Fruit fly (Drosophila melanogaster) whole organism, prepupa: ENCODE measurements around the gene CG44869.

Experiments used
- Blimp-1 ChIP-seq: fragments of 200-800 bp; sonication (Bioruptor generic); optimal IDR thresholded peaks from 3 replicates; lab custom pipeline; 2017; ENCODE audit warnings: missing biosample characterization, missing genetic modification characterization, mild to moderate bottlenecking, moderate library complexity, missing genetic modification reagents
- CG10631 ChIP-seq: fragments of 200-800 bp; sonication (Bioruptor generic); optimal IDR thresholded peaks from 2 replicates; lab custom pipeline; 2016; ENCODE audit warnings: missing biosample characterization, missing genetic modification characterization
- CG10669 ChIP-seq: fragments of 200-800 bp; sonication (Bioruptor generic); optimal IDR thresholded peaks from 3 replicates; lab custom pipeline; 2018; ENCODE audit warnings: missing biosample characterization, mild to moderate bottlenecking, missing genetic modification characterization, moderate library complexity
- CG11762 ChIP-seq: fragments of 200-800 bp; sonication (Bioruptor generic); optimal IDR thresholded peaks from 3 replicates; lab custom pipeline; 2016; ENCODE audit warnings: missing biosample characterization, missing genetic modification characterization; ENCODE audit not compliant: insufficient read depth
- CG11902 ChIP-seq: fragments of 200-800 bp; sonication (Bioruptor generic); optimal IDR thresholded peaks from 3 replicates; lab custom pipeline; 2016; ENCODE audit warnings: missing biosample characterization, missing genetic modification characterization
- CG15336 ChIP-seq: fragments of 200-800 bp; sonication (Bioruptor generic); IDR thresholded peaks from 2 replicates; pipeline ENCODE4 v1.3.6; 2022; ENCODE audit warnings: missing biosample characterization, missing genetic modification characterization
- CG1621 ChIP-seq: fragments of 200-800 bp; sonication (Bioruptor generic); optimal IDR thresholded peaks from 3 replicates; lab custom pipeline; 2018; ENCODE audit warnings: missing biosample characterization, mild to moderate bottlenecking, missing genetic modification characterization
- CG16779 ChIP-seq: fragments of 200-800 bp; sonication (Bioruptor generic); optimal IDR thresholded peaks from 3 replicates; lab custom pipeline; 2017; ENCODE audit warnings: missing biosample characterization, mild to moderate bottlenecking, missing genetic modification characterization
- CG3032 ChIP-seq: fragments of 200-800 bp; optimal IDR thresholded peaks from 2 replicates; lab custom pipeline; 2019; ENCODE audit warnings: missing biosample characterization, mild to moderate bottlenecking, missing genetic modification characterization, moderate library complexity
- CG31627 ChIP-seq: fragments of 200-800 bp; sonication (Bioruptor generic); optimal IDR thresholded peaks from 3 replicates; lab custom pipeline; 2016; ENCODE audit warnings: missing biosample characterization, missing genetic modification characterization
- CG32006 ChIP-seq: fragments of 200-800 bp; sonication (Bioruptor generic); optimal IDR thresholded peaks from 3 replicates; lab custom pipeline; 2017; ENCODE audit warnings: missing biosample characterization, mild to moderate bottlenecking, missing genetic modification characterization
- CG34406 ChIP-seq: fragments of 200-800 bp; sonication (Bioruptor generic); optimal IDR thresholded peaks from 3 replicates; lab custom pipeline; 2016; ENCODE audit warnings: missing biosample characterization, missing genetic modification characterization
- CG3919 ChIP-seq: fragments of 200-800 bp; sonication (Bioruptor generic); optimal IDR thresholded peaks from 3 replicates; lab custom pipeline; 2016; ENCODE audit warnings: missing biosample characterization, missing genetic modification characterization
- CG4318 ChIP-seq: fragments of 200-800 bp; sonication (Bioruptor generic); optimal IDR thresholded peaks from 3 replicates; lab custom pipeline; 2017; ENCODE audit warnings: missing biosample characterization, mild to moderate bottlenecking, missing genetic modification characterization
- CG6163 ChIP-seq: fragments of 200-800 bp; sonication (Bioruptor generic); IDR thresholded peaks from 3 replicates; pipeline ENCODE4 v1.3.6; 2022; ENCODE audit warnings: missing biosample characterization, missing genetic modification characterization
- CG6792 ChIP-seq: fragments of 200-800 bp; sonication (Bioruptor generic); optimal IDR thresholded peaks from 3 replicates; lab custom pipeline; 2016; ENCODE audit warnings: missing biosample characterization, missing genetic modification characterization
- CG6808 ChIP-seq: fragments of 200-800 bp; sonication (Bioruptor generic); optimal IDR thresholded peaks from 3 replicates; lab custom pipeline; 2017; ENCODE audit warnings: missing biosample characterization, missing genetic modification characterization, mild to moderate bottlenecking, moderate library complexity, missing genetic modification reagents
- CG7368 ChIP-seq: fragments of 200-800 bp; sonication (Bioruptor generic); optimal IDR thresholded peaks from 3 replicates; lab custom pipeline; 2016; ENCODE audit warnings: missing biosample characterization, missing genetic modification characterization
- CG8319 ChIP-seq: fragments of 200-800 bp; sonication (Bioruptor generic); optimal IDR thresholded peaks from 3 replicates; lab custom pipeline; 2016; ENCODE audit warnings: missing biosample characterization, missing genetic modification characterization
- CG8632 ChIP-seq: fragments of 200-800 bp; sonication (Bioruptor generic); optimal IDR thresholded peaks from 3 replicates; lab custom pipeline; 2016; ENCODE audit warnings: missing biosample characterization, missing genetic modification characterization
- CG9139 ChIP-seq: fragments of 200-800 bp; sonication (Bioruptor generic); optimal IDR thresholded peaks from 3 replicates; lab custom pipeline; 2017; ENCODE audit warnings: missing biosample characterization, mild to moderate bottlenecking, missing genetic modification characterization
- Eip75B ChIP-seq: fragments of 200-800 bp; sonication (Bioruptor generic); optimal IDR thresholded peaks from 3 replicates; lab custom pipeline; 2016; ENCODE audit warnings: missing biosample characterization, missing genetic modification characterization
- Eip78C ChIP-seq: fragments of 200-800 bp; sonication (Bioruptor generic); peaks from one replicate; lab custom pipeline; 2016; ENCODE audit warnings: missing biosample characterization, missing genetic modification characterization
- Ets21C ChIP-seq: fragments of 200-800 bp; sonication (Bioruptor generic); optimal IDR thresholded peaks from 3 replicates; lab custom pipeline; 2016; ENCODE audit warnings: missing biosample characterization, missing genetic modification characterization
- Ets96B ChIP-seq: fragments of 200-800 bp; optimal IDR thresholded peaks from 2 replicates; lab custom pipeline; 2019; ENCODE audit warnings: missing biosample characterization, mild to moderate bottlenecking, missing genetic modification characterization, moderate library complexity
- Hr38 ChIP-seq: sonication (Bioruptor generic); optimal IDR thresholded peaks from 2 replicates; lab custom pipeline; 2016; ENCODE audit warnings: missing biosample characterization, missing genetic modification characterization
- Hr39 ChIP-seq: fragments of 200-800 bp; sonication (Bioruptor generic); optimal IDR thresholded peaks from 2 replicates; lab custom pipeline; 2016; ENCODE audit warnings: missing biosample characterization, missing genetic modification characterization
- Hr4 ChIP-seq: fragments of 200-800 bp; sonication (Bioruptor generic); optimal IDR thresholded peaks from 3 replicates; lab custom pipeline; 2016; ENCODE audit warnings: missing biosample characterization, missing genetic modification characterization
- Lpt ChIP-seq: fragments of 200-800 bp; sonication (Bioruptor generic); optimal IDR thresholded peaks from 3 replicates; lab custom pipeline; 2016; ENCODE audit warnings: missing biosample characterization, missing genetic modification characterization
- Met ChIP-seq: fragments of 200-800 bp; sonication (Bioruptor generic); optimal IDR thresholded peaks from 3 replicates; lab custom pipeline; 2016; ENCODE audit warnings: missing biosample characterization, missing genetic modification characterization
- OdsH ChIP-seq: fragments of 200-800 bp; sonication (Bioruptor generic); optimal IDR thresholded peaks from 3 replicates; lab custom pipeline; 2016; ENCODE audit warnings: missing biosample characterization, missing genetic modification characterization
- Smox ChIP-seq: fragments of 200-800 bp; sonication (Bioruptor generic); optimal IDR thresholded peaks from 3 replicates; lab custom pipeline; 2016; ENCODE audit warnings: missing biosample characterization, missing genetic modification characterization
- Sox102F ChIP-seq: fragments of 200-800 bp; sonication (Bioruptor generic); optimal IDR thresholded peaks from 2 replicates; lab custom pipeline; 2016; ENCODE audit warnings: missing biosample characterization, mild to moderate bottlenecking, missing genetic modification characterization
- Sox14 ChIP-seq: fragments of 200-800 bp; sonication (Bioruptor generic); optimal IDR thresholded peaks from 3 replicates; lab custom pipeline; 2016; ENCODE audit warnings: missing biosample characterization, missing genetic modification characterization
- Sox15 ChIP-seq: fragments of 200-800 bp; sonication (Bioruptor generic); optimal IDR thresholded peaks from 3 replicates; lab custom pipeline; 2016; ENCODE audit warnings: missing biosample characterization, missing genetic modification characterization
- acj6 ChIP-seq: fragments of 200-800 bp; sonication (Bioruptor generic); optimal IDR thresholded peaks from 3 replicates; lab custom pipeline; 2016; ENCODE audit warnings: missing biosample characterization, missing genetic modification characterization
- cyc ChIP-seq: fragments of 200-800 bp; sonication (Bioruptor generic); optimal IDR thresholded peaks from 3 replicates; lab custom pipeline; 2016; ENCODE audit warnings: missing biosample characterization, missing genetic modification characterization
- dsx ChIP-seq: fragments of 200-800 bp; optimal IDR thresholded peaks from 3 replicates; lab custom pipeline; 2019; ENCODE audit warnings: missing biosample characterization, mild to moderate bottlenecking, missing genetic modification characterization, moderate library complexity; ENCODE audit not compliant: poor library complexity, severe bottlenecking
- eg ChIP-seq: fragments of 200-800 bp; sonication (Bioruptor generic); IDR thresholded peaks from 3 replicates; pipeline ENCODE4 v1.3.6; 2022; ENCODE audit warnings: missing biosample characterization, missing genetic modification characterization
- esn ChIP-seq: fragments of 200-800 bp; sonication (Bioruptor generic); optimal IDR thresholded peaks from 2 replicates; lab custom pipeline; 2016; ENCODE audit warnings: missing biosample characterization, mild to moderate bottlenecking, missing genetic modification characterization, moderate library complexity
- fd59A ChIP-seq: fragments of 200-800 bp; sonication (Bioruptor generic); optimal IDR thresholded peaks from 2 replicates; lab custom pipeline; 2017; ENCODE audit warnings: missing biosample characterization, mild to moderate bottlenecking, missing genetic modification characterization, missing genetic modification reagents
- fd85E ChIP-seq: fragments of 200-800 bp; sonication (Bioruptor generic); optimal IDR thresholded peaks from 3 replicates; lab custom pipeline; 2016; ENCODE audit warnings: missing biosample characterization, missing genetic modification characterization
- lz ChIP-seq: fragments of 200-800 bp; sonication (Bioruptor generic); optimal IDR thresholded peaks from 3 replicates; lab custom pipeline; 2016; ENCODE audit warnings: missing biosample characterization, missing genetic modification characterization
- pdm3 ChIP-seq: fragments of 200-800 bp; sonication (Bioruptor generic); optimal IDR thresholded peaks from 3 replicates; lab custom pipeline; 2016; ENCODE audit warnings: missing biosample characterization, missing genetic modification characterization
- spab ChIP-seq: fragments of 200-800 bp; sonication (Bioruptor generic); optimal IDR thresholded peaks from 2 replicates; lab custom pipeline; 2017; ENCODE audit warnings: missing biosample characterization, mild to moderate bottlenecking, missing genetic modification characterization, missing genetic modification reagents
- ss ChIP-seq, 2 experiments: fragments of 200-800 bp; sonication (Bioruptor generic); optimal IDR thresholded peaks; 2 replicates in 1 of 2; 3 replicates in 1 of 2; lab custom pipeline; 2017 to 2018; ENCODE audit warnings: mild to moderate bottlenecking in 2 of 2, missing biosample characterization in 2 of 2, missing genetic modification characterization in 2 of 2, moderate library complexity in 1 of 2
- svp ChIP-seq: fragments of 200-800 bp; sonication (Bioruptor generic); peaks from one replicate; lab custom pipeline; 2016; ENCODE audit warnings: missing biosample characterization, missing genetic modification characterization
- topi ChIP-seq: fragments of 200-800 bp; sonication (Bioruptor generic); optimal IDR thresholded peaks from 3 replicates; lab custom pipeline; 2016; ENCODE audit warnings: missing biosample characterization, missing genetic modification characterization

Gene CG44869

dm6 chr2L:15388980-15389379 is 29.2 kb downstream of the CG44869 start (continued):
- no peak for TF ChIP-seq CG32006 (GFP tag; lab: Kevin White, UChicago)
- peak; percentile 86 for TF ChIP-seq esn (GFP tag; lab: Kevin White, UChicago)
- peak; percentile 65 for TF ChIP-seq Sox14
- TF ChIP-seq CG10631 (GFP tag; lab: Kevin White, UChicago) = peak; percentile 60
- peak; percentile 87 for TF ChIP-seq fd59A
- TF ChIP-seq fd85E (GFP tag; lab: Kevin White, UChicago) = no peak
- TF ChIP-seq dsx = peak; percentile 85

DNA sequence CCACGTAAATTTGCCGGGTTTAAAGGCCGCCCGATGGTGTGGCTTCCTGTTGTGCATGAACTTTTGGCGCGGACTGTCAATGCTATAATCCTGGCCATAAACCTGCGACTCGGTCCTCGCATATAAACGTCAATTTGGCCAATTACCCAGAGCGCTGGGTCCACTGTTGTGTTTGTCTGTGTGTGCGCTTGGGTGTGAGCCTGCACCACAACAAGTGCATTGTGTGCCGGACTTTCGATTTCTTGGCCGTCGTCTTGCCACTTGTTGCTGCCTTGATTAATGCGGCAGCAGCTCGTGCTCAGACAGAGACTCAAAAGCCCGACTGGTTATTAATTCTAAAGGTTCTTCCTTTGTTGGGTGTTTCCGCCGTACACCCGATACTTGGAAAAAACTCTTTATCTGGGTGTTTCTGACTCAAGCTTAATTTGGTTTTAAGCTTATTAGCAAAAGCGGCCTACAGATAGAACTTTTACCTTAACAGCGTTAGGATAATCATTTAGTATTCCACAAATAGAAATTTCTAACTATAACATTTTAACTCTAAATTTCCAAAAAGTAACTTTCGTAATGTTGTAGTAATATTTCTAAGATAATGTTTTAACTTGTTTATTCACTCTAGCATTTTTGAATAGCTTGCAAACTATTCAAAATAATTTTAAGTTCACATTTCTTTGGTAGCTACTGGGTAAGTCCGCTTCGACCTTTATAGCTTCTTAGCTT is 30.1 kb downstream of the CG44869 start:
- peak; percentile 92 for TF ChIP-seq Blimp-1 (GFP tag; lab: Kevin White, UChicago)
- TF ChIP-seq Sox14 = peak; percentile 29
- TF ChIP-seq Eip78C (GFP tag; lab: Kevin White, UChicago) = peak; percentile 80
- TF ChIP-seq fd85E (GFP tag; lab: Kevin White, UChicago) = no peak
- TF ChIP-seq CG3919 (GFP tag; lab: Kevin White, UChicago) = peak; percentile 25
- TF ChIP-seq CG15336 (GFP tag; lab: Robert Waterston, UW) = no peak
- TF ChIP-seq Smox (GFP tag; lab: Kevin White, UChicago) = peak; percentile 52
- peak; percentile 66 for TF ChIP-seq Met (GFP tag; lab: Kevin White, UChicago)
- TF ChIP-seq topi (GFP tag; lab: Kevin White, UChicago) = peak; percentile 61
- peak; percentile 42 for TF ChIP-seq Hr39 (GFP tag; lab: Kevin White, UChicago)
- peak; percentile 12 for TF ChIP-seq CG1621 (tag; lab: Kevin White, UChicago)
- peak; percentile 28 to 36 for TF ChIP-seq ss (GFP tag; optimal IDR thresholded peaks at IDR 0.05; lab: Kevin White, UChicago)
- TF ChIP-seq Eip75B (GFP tag; lab: Kevin White, UChicago) = peak; percentile 26
- TF ChIP-seq svp (GFP tag; lab: Kevin White, UChicago) = peak; percentile 74
- peak; percentile 20 for TF ChIP-seq Ets21C (GFP tag; lab: Kevin White, UChicago)
- no peak for TF ChIP-seq Hr4 (GFP tag; lab: Kevin White, UChicago)
- TF ChIP-seq Sox102F (GFP tag; lab: Kevin White, UChicago) = peak; percentile 3
- TF ChIP-seq CG34406 (GFP tag; lab: Kevin White, UChicago) = no peak
- no peak for TF ChIP-seq CG4318
- no peak for TF ChIP-seq CG8319
- TF ChIP-seq acj6 (GFP tag; lab: Kevin White, UChicago) = peak; percentile 44
- TF ChIP-seq CG8632 (GFP tag; lab: Kevin White, UChicago) = peak; percentile 50
- no peak for TF ChIP-seq Sox15 (GFP tag; lab: Kevin White, UChicago)
- TF ChIP-seq Lpt (GFP tag; lab: Kevin White, UChicago) = no peak
- peak; percentile 71 for TF ChIP-seq esn (GFP tag; lab: Kevin White, UChicago)
- TF ChIP-seq Ets96B = peak; percentile 37
- peak; percentile 31; the same call in 1 of the 3 replicates for TF ChIP-seq CG6163 (GFP tag; lab: Robert Waterston, UW)
- peak; percentile 44 for TF ChIP-seq lz
- TF ChIP-seq spab = peak; percentile 54
- no peak for TF ChIP-seq CG11902 (GFP tag; lab: Kevin White, UChicago)
- no peak for TF ChIP-seq CG11762 (GFP tag; lab: Kevin White, UChicago)
- peak; percentile 37 for TF ChIP-seq CG6808 (GFP tag; lab: Kevin White, UChicago)
- peak; percentile 62 for TF ChIP-seq fd59A
- peak; percentile 34 for TF ChIP-seq cyc (GFP tag; lab: Kevin White, UChicago)
- TF ChIP-seq pdm3 (GFP tag; lab: Kevin White, UChicago) = peak; percentile 34
- peak; percentile 25 for TF ChIP-seq CG6792 (GFP tag; lab: Kevin White, UChicago)
- peak; percentile 35 for TF ChIP-seq CG3032 (tag; lab: Kevin White, UChicago)
- TF ChIP-seq CG10631 (GFP tag; lab: Kevin White, UChicago) = peak; percentile 49
- no peak for TF ChIP-seq CG9139 (GFP tag; lab: Kevin White, UChicago)
- no peak for TF ChIP-seq CG7368 (GFP tag; lab: Kevin White, UChicago)
- peak; percentile 50 for TF ChIP-seq CG31627 (GFP tag; lab: Kevin White, UChicago)
- TF ChIP-seq CG10669 (GFP tag; lab: Kevin White, UChicago) = peak; percentile 47
- TF ChIP-seq CG16779 (tag; lab: Kevin White, UChicago) = no peak
- no peak for TF ChIP-seq Hr38 (GFP tag; lab: Kevin White, UChicago)
- no peak for TF ChIP-seq eg (GFP tag; lab: Robert Waterston, UW)
- peak; percentile 35 for TF ChIP-seq OdsH (GFP tag; lab: Kevin White, UChicago)
